Worm (Caenorhabditis elegans): ENCODE data around the gene srh-217.

DNA sequence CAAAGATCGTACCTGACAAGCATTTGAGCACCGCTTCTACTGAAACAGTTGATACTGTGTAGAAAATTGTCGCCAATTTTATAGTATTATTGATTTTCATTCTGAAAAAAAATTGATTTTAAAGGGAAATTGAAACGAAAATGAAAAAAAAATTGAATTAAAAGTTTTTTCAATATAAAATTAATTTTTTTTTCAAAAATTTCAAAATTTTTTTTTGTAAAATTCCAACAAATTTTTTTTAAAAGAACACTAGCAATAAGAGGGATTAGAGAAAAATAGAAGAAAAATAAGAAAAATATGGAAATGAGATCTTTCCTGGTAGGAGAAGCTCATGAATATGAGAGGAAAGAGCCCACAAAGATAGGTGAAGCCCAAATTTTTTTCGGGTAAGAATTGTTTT lies 19.8 kb upstream of the srh-217 start, which contains the start of gene Y113G7B.11:
- TF ChIP-seq ztf-29 (GFP tag; IDR thresholded peaks at IDR 0.05) (no peak), flt-1 (GFP tag; IDR thresholded peaks at IDR 0.05) (no peak), med-1 (GFP tag; optimal IDR thresholded peaks at IDR 0.05; ENCODE audit: insufficient read depth) (no peak), klf-2 (GFP tag; conservative IDR thresholded peaks at IDR 0.05) (no peak)

Data from whole organism, midembryonic.